Fruit fly (Drosophila melanogaster) whole organism, embryonic: ENCODE data around the gene CG16758.

ENCODE experiments used
- Aef1 ChIP-seq: fragments of 200-800 bp; sonication (Bioruptor generic); IDR thresholded peaks from 3 replicates; pipeline ENCODE4 v1.3.6; 2022; ENCODE audit warnings: missing biosample characterization, missing genetic modification characterization
- B-H1 ChIP-seq: fragments of 200-800 bp; sonication (Bioruptor generic); IDR thresholded peaks from 3 replicates; pipeline ENCODE4 v1.3.6; 2022; ENCODE audit warnings: missing biosample characterization, missing genetic modification characterization
- B-H2 ChIP-seq: fragments of 200-800 bp; sonication (Bioruptor generic); optimal IDR thresholded peaks from 2 replicates; lab custom pipeline; 2018; ENCODE audit warnings: missing biosample characterization, mild to moderate bottlenecking, missing genetic modification characterization
- Blimp-1 ChIP-seq: fragments of 200-800 bp; sonication (Bioruptor generic); optimal IDR thresholded peaks from 3 replicates; lab custom pipeline; 2018; ENCODE audit warnings: missing biosample characterization, missing genetic modification characterization, mild to moderate bottlenecking, moderate library complexity, missing genetic modification reagents
- CG10366 ChIP-seq: fragments of 200-800 bp; sonication (Bioruptor generic); IDR thresholded peaks from 2 replicates; pipeline ENCODE4 v1.3.6; 2022; ENCODE audit warnings: missing biosample characterization, missing genetic modification characterization
- CG11456 ChIP-seq: fragments of 200-800 bp; sonication (Bioruptor generic); IDR thresholded peaks from 3 replicates; pipeline ENCODE4 v1.3.6; 2022; ENCODE audit warnings: missing biosample characterization, missing genetic modification characterization
- CG1529 ChIP-seq: fragments of 200-800 bp; sonication (Bioruptor generic); optimal IDR thresholded peaks from 3 replicates; lab custom pipeline; 2018; ENCODE audit warnings: missing biosample characterization, missing genetic modification characterization
- CG18262 ChIP-seq: fragments of 200-800 bp; optimal IDR thresholded peaks from 3 replicates; lab custom pipeline; 2019; ENCODE audit warnings: missing biosample characterization, mild to moderate bottlenecking, missing genetic modification characterization, moderate library complexity
- CG18476 ChIP-seq: fragments of 200-800 bp; sonication (Bioruptor generic); optimal IDR thresholded peaks from 2 replicates; lab custom pipeline; 2016; ENCODE audit warnings: missing biosample characterization, mild to moderate bottlenecking, missing genetic modification characterization
- CG2678 ChIP-seq: fragments of 200-800 bp; sonication (Bioruptor generic); optimal IDR thresholded peaks from 3 replicates; lab custom pipeline; 2019; ENCODE audit warnings: missing biosample characterization, mild to moderate bottlenecking, missing genetic modification characterization, moderate library complexity
- CG2712 ChIP-seq: fragments of 200-800 bp; optimal IDR thresholded peaks from 3 replicates; lab custom pipeline; 2019; ENCODE audit warnings: missing biosample characterization, mild to moderate bottlenecking, missing genetic modification characterization, moderate library complexity
- CG3847 ChIP-seq: fragments of 200-800 bp; sonication (Bioruptor generic); IDR thresholded peaks from 2 replicates; pipeline ENCODE4 v1.3.6; 2022; ENCODE audit warnings: missing biosample characterization, missing genetic modification characterization
- CG6272 ChIP-seq: fragments of 200-800 bp; sonication (Bioruptor generic); IDR thresholded peaks from 2 replicates; pipeline ENCODE4 v1.3.6; 2022; ENCODE audit warnings: missing biosample characterization, missing genetic modification characterization
- Camta ChIP-seq: fragments of 200-800 bp; sonication (Bioruptor generic); optimal IDR thresholded peaks from 2 replicates; lab custom pipeline; 2016; ENCODE audit warnings: missing biosample characterization, missing genetic modification characterization
- D19A ChIP-seq: fragments of 200-800 bp; optimal IDR thresholded peaks from 3 replicates; lab custom pipeline; 2019; ENCODE audit warnings: missing biosample characterization, mild to moderate bottlenecking, missing genetic modification characterization, moderate library complexity
- D19B ChIP-seq: fragments of 200-800 bp; sonication (Bioruptor generic); optimal IDR thresholded peaks from 2 replicates; lab custom pipeline; 2017; ENCODE audit warnings: missing biosample characterization, mild to moderate bottlenecking, missing genetic modification characterization
- Dip3 ChIP-seq: fragments of 200-800 bp; sonication (Bioruptor generic); optimal IDR thresholded peaks from 3 replicates; lab custom pipeline; 2016; ENCODE audit warnings: missing biosample characterization, missing genetic modification characterization
- E2f1 ChIP-seq: fragments of 200-800 bp; sonication (Bioruptor generic); IDR thresholded peaks from 2 replicates; pipeline ENCODE4 v1.3.6; 2022; ENCODE audit warnings: missing biosample characterization, missing genetic modification characterization
- E2f2 ChIP-seq: fragments of 200-800 bp; sonication (Bioruptor generic); IDR thresholded peaks from 2 replicates; pipeline ENCODE4 v1.3.6; 2022; ENCODE audit warnings: missing biosample characterization, missing genetic modification characterization
- HHEX ChIP-seq: fragments of 200-800 bp; sonication (Bioruptor generic); optimal IDR thresholded peaks from 3 replicates; lab custom pipeline; 2017; ENCODE audit warnings: missing biosample characterization, mild to moderate bottlenecking, missing genetic modification characterization, missing genetic modification reagents
- Hand ChIP-seq: fragments of 200-800 bp; sonication (Bioruptor generic); optimal IDR thresholded peaks from 2 replicates; lab custom pipeline; 2017; ENCODE audit warnings: mild to moderate bottlenecking, missing biosample characterization, missing genetic modification reagents, missing genetic modification characterization
- Rfx ChIP-seq: fragments of 200-800 bp; sonication (Bioruptor generic); IDR thresholded peaks from 2 replicates; pipeline ENCODE4 v1.3.6; 2022; ENCODE audit warnings: missing biosample characterization, missing genetic modification characterization
- Rx ChIP-seq: fragments of 200-800 bp; sonication (Bioruptor generic); IDR thresholded peaks from 2 replicates; pipeline ENCODE4 v1.3.6; 2022; ENCODE audit warnings: missing biosample characterization, missing genetic modification characterization
- Six4 ChIP-seq: fragments of 200-800 bp; sonication (Bioruptor generic); optimal IDR thresholded peaks from 2 replicates; lab custom pipeline; 2016; ENCODE audit warnings: missing biosample characterization, missing genetic modification characterization
- Sox100B ChIP-seq: fragments of 200-800 bp; sonication (Bioruptor generic); optimal IDR thresholded peaks from 3 replicates; lab custom pipeline; 2018; ENCODE audit warnings: missing biosample characterization, mild to moderate bottlenecking, missing genetic modification characterization
- Usf ChIP-seq: fragments of 200-800 bp; sonication (Bioruptor generic); optimal IDR thresholded peaks from 2 replicates; lab custom pipeline; 2017; ENCODE audit warnings: missing genotype, missing biosample characterization, missing genetic modification characterization
- az2 ChIP-seq: fragments of 200-800 bp; sonication (Bioruptor generic); optimal IDR thresholded peaks from 3 replicates; lab custom pipeline; 2016; ENCODE audit warnings: missing biosample characterization, missing genetic modification characterization
- bsh ChIP-seq, 2 experiments: fragments of 200-800 bp; sonication (Bioruptor generic); optimal IDR thresholded peaks; 2 replicates each; lab custom pipeline; 2017 to 2018; ENCODE audit warnings: mild to moderate bottlenecking in 2 of 2, missing biosample characterization in 2 of 2, missing genetic modification characterization in 2 of 2, moderate library complexity in 1 of 2
- danr ChIP-seq: fragments of 200-800 bp; sonication (Bioruptor generic); IDR thresholded peaks from 2 replicates; pipeline ENCODE4 v1.3.6; 2022; ENCODE audit warnings: missing biosample characterization, missing genetic modification characterization
- dmrt99B ChIP-seq: fragments of 200-800 bp; sonication (Bioruptor generic); optimal IDR thresholded peaks from 2 replicates; lab custom pipeline; 2018; ENCODE audit warnings: missing biosample characterization, mild to moderate bottlenecking, missing genetic modification characterization, moderate library complexity
- esg ChIP-seq: fragments of 200-800 bp; sonication (Bioruptor generic); conservative IDR thresholded peaks from 2 replicates; pipeline ENCODE4 v1.3.6; 2022; ENCODE audit warnings: missing biosample characterization, missing genetic modification characterization
- eve ChIP-seq, 2 experiments: fragments of >200 bp; optimal IDR thresholded peaks; 2 replicates each; lab custom pipeline; 2017; ENCODE audit warnings: missing biosample characterization in 2 of 2, missing genetic modification characterization in 2 of 2
- fd96Cb ChIP-seq: fragments of 200-800 bp; sonication (Bioruptor generic); optimal IDR thresholded peaks from 2 replicates; lab custom pipeline; 2018; ENCODE audit warnings: missing biosample characterization, mild to moderate bottlenecking, missing genetic modification characterization, moderate library complexity
- h ChIP-seq: fragments of >200 bp; optimal IDR thresholded peaks from 2 replicates; lab custom pipeline; 2017
- hkb ChIP-seq, 2 experiments: fragments of 200-800 bp in 1 of 2; fragments of >200 bp in 1 of 2; sonication (Bioruptor generic) in 1 of 2; IDR thresholded peaks in 1 of 2; optimal IDR thresholded peaks in 1 of 2; 2 replicates each; pipeline versions ENCODE4 v1.3.6 to Lab custom; 2017 to 2022; ENCODE audit warnings: missing biosample characterization in 1 of 2, missing genetic modification characterization in 1 of 2
- klu ChIP-seq: fragments of 200-800 bp; sonication (Bioruptor generic); IDR thresholded peaks from 2 replicates; pipeline ENCODE4 v1.3.6; 2022; ENCODE audit warnings: missing biosample characterization, missing genetic modification characterization
- kni ChIP-seq: fragments of 200-800 bp; sonication (Bioruptor generic); optimal IDR thresholded peaks from 3 replicates; lab custom pipeline; 2017; ENCODE audit warnings: mild to moderate bottlenecking, missing biosample characterization, missing genetic modification reagents, missing genetic modification characterization
- oc ChIP-seq: fragments of 200-800 bp; sonication (Bioruptor generic); optimal IDR thresholded peaks from 2 replicates; lab custom pipeline; 2018; ENCODE audit warnings: missing biosample characterization, mild to moderate bottlenecking, missing genetic modification characterization, moderate library complexity
- pan ChIP-seq, 4 experiments: fragments of >200 bp in 3 of 4; fragments of 200-800 bp in 1 of 4; sonication (Bioruptor generic) in 1 of 4; optimal IDR thresholded peaks in 3 of 4; IDR thresholded peaks in 1 of 4; 2 replicates each; pipeline versions ENCODE4 v1.3.6 to Lab custom; 2017 to 2022; ENCODE audit warnings: missing biosample characterization in 2 of 4, missing genetic modification characterization in 2 of 4, mixed read lengths in 1 of 4
- prd ChIP-seq, 3 experiments: fragments of >200 bp in 2 of 3; fragments of 200-800 bp in 1 of 3; sonication (Bioruptor generic) in 1 of 3; optimal IDR thresholded peaks in 2 of 3; IDR thresholded peaks in 1 of 3; 2 replicates in 2 of 3; 3 replicates in 1 of 3; pipeline versions ENCODE4 v1.3.6 to Lab custom; 2017 to 2022; ENCODE audit warnings: missing biosample characterization in 1 of 3, missing genetic modification characterization in 1 of 3
- pum ChIP-seq: fragments of 200-800 bp; sonication (Bioruptor generic); optimal IDR thresholded peaks from 2 replicates; lab custom pipeline; 2016; ENCODE audit warnings: missing biosample characterization, missing genetic modification characterization
- sens ChIP-seq: fragments of 200-800 bp; sonication (Bioruptor generic); peaks from one replicate; lab custom pipeline; 2016; ENCODE audit warnings: missing biosample characterization, missing genetic modification characterization
- seq ChIP-seq: fragments of 200-800 bp; sonication (Bioruptor generic); IDR thresholded peaks from 2 replicates; pipeline ENCODE4 v1.3.6; 2022; ENCODE audit warnings: missing biosample characterization, missing genetic modification characterization
- sisA ChIP-seq: fragments of 200-800 bp; sonication (Bioruptor generic); IDR thresholded peaks from 2 replicates; pipeline ENCODE4 v1.3.6; 2022; ENCODE audit warnings: missing biosample characterization, missing genetic modification characterization
- stc ChIP-seq: fragments of 200-800 bp; sonication (Bioruptor generic); IDR thresholded peaks from 2 replicates; pipeline ENCODE4 v1.3.6; 2022; ENCODE audit warnings: missing biosample characterization, missing genetic modification characterization
- tgo ChIP-seq: fragments of 200-800 bp; sonication (Bioruptor generic); IDR thresholded peaks from 3 replicates; pipeline ENCODE4 v1.3.6; 2022; ENCODE audit warnings: missing biosample characterization, missing genetic modification characterization
- tx ChIP-seq: fragments of 200-800 bp; sonication (Bioruptor generic); optimal IDR thresholded peaks from 2 replicates; lab custom pipeline; 2016; ENCODE audit warnings: missing biosample characterization, missing genetic modification characterization
- vvl ChIP-seq: fragments of 200-800 bp; sonication (Bioruptor generic); IDR thresholded peaks from 2 replicates; pipeline ENCODE4 v1.3.6; 2022; ENCODE audit warnings: missing biosample characterization, missing genetic modification characterization

Gene CG16758

dm6 chr3L:2472302-2473016 is 30.9 kb downstream of the CG16758 start:
- TF ChIP-seq vvl (GFP tag; lab: Robert Waterston, UW) (0 out of 2 replicates have a peak, but pooled peaks have one; percentile 53), pan (optimal IDR thresholded peaks at IDR 0.05; lab: Kevin White, UChicago) (no peak), pan (GFP tag; optimal IDR thresholded peaks at IDR 0.05 in 1 of 2, IDR thresholded peaks at IDR 0.05 in 1 of 2) (peak in 1 of 2 experiments; percentile 32), CG11456 (GFP tag; lab: Robert Waterston, UW) (0 out of 3 replicates have a peak, but pooled peaks have one; percentile 42), klu (GFP tag; lab: Robert Waterston, UW) (peak; percentile 10; the same call in 1 of the 2 replicates), az2 (GFP tag; lab: Kevin White, UChicago) (peak; percentile 4), Rx (GFP tag; lab: Robert Waterston, UW) (0 out of 2 replicates have a peak, but pooled peaks have one; percentile 32), eve (GFP tag; optimal IDR thresholded peaks at IDR 0.05; lab: Kevin White, UChicago) (no peak), seq (GFP tag; lab: Robert Waterston, UW) (0 out of 2 replicates have a peak, but pooled peaks have one; percentile 41), Camta (GFP tag; lab: Kevin White, UChicago) (peak; percentile 37), CG1529 (GFP tag; lab: Kevin White, UChicago) (no peak), pum (GFP tag; lab: Kevin White, UChicago) (peak; percentile 8), tx (no peak), oc (tag; lab: Kevin White, UChicago) (peak; percentile 20), tgo (GFP tag; lab: Robert Waterston, UW) (peak; percentile 45; the same call in 2 of the 3 replicates), Hand (no peak), Rfx (GFP tag; lab: Robert Waterston, UW) (peak; percentile 45), bsh (GFP tag; optimal IDR thresholded peaks at IDR 0.05; lab: Kevin White, UChicago) (peak; percentile 1 to 51), CG18262 (peak; percentile 42), Sox100B (GFP tag; lab: Kevin White, UChicago) (peak; percentile 27), h (lab: Kevin White, UChicago) (no peak), CG2678 (tag; lab: Kevin White, UChicago) (peak; percentile 36), D19A (tag; lab: Kevin White, UChicago) (peak; percentile 30), fd96Cb (tag; lab: Kevin White, UChicago) (peak; percentile 37), Dip3 (GFP tag; lab: Kevin White, UChicago) (no peak), E2f2 (peak; percentile 16; the same call in 1 of the 2 replicates), Blimp-1 (peak; percentile 47), D19B (GFP tag; lab: Kevin White, UChicago) (peak; percentile 44), sisA (GFP tag; lab: Robert Waterston, UW) (peak; percentile 41; the same call in 1 of the 2 replicates), prd (optimal IDR thresholded peaks at IDR 0.05; lab: Kevin White, UChicago) (no peak), prd (GFP tag; IDR thresholded peaks at IDR 0.05; lab: Robert Waterston, UW) (peak; percentile 39; the same call in 1 of the 3 replicates), CG3847 (GFP tag; lab: Robert Waterston, UW) (no peak), dmrt99B (tag; lab: Kevin White, UChicago) (peak; percentile 65), CG10366 (GFP tag; lab: Robert Waterston, UW) (peak; percentile 26; the same call in 1 of the 2 replicates), hkb (optimal IDR thresholded peaks at IDR 0.05; lab: Kevin White, UChicago) (no peak), hkb (GFP tag; IDR thresholded peaks at IDR 0.05; lab: Robert Waterston, UW) (0 out of 2 replicates have a peak, but pooled peaks have one; percentile 30), CG2712 (tag; lab: Kevin White, UChicago) (peak; percentile 44), sens (GFP tag; lab: Kevin White, UChicago) (peak; percentile 72), Six4 (GFP tag; lab: Kevin White, UChicago) (no peak), Usf (GFP tag; lab: Kevin White, UChicago) (no peak), danr (no peak), E2f1 (GFP tag; lab: Robert Waterston, UW) (no peak), CG18476 (no peak), stc (GFP tag; lab: Robert Waterston, UW) (peak; percentile 28; the same call in 1 of the 2 replicates), B-H2 (GFP tag; lab: Kevin White, UChicago) (no peak), esg (GFP tag; lab: Robert Waterston, UW) (peak; percentile 29), Aef1 (GFP tag; lab: Robert Waterston, UW) (no peak), B-H1 (GFP tag; lab: Robert Waterston, UW) (peak; percentile 28; the same call in 1 of the 3 replicates), CG6272 (0 out of 2 replicates have a peak, but pooled peaks have one; percentile 6), HHEX (GFP tag; lab: Kevin White, UChicago) (peak; percentile 2), kni (GFP tag; lab: Kevin White, UChicago) (no peak)
